Worm (Caenorhabditis elegans) whole organism, L1 larva: ENCODE results near the gene srh-250.

ENCODE experiments used
- C16A3.4 ChIP-seq: fragments of 150-350 bp; optimal IDR thresholded peaks from 2 replicates; lab custom pipeline; 2014; ENCODE audit warnings: missing biosample characterization, missing genetic modification characterization
- aha-1 ChIP-seq: fragments of 150-350 bp; optimal IDR thresholded peaks from 2 replicates; lab custom pipeline; 2014; ENCODE audit warnings: missing biosample characterization, missing genetic modification characterization
- alr-1 ChIP-seq: fragments of 200-800 bp; sonication (Bioruptor generic); optimal IDR thresholded peaks from 2 replicates; lab custom pipeline; 2018; ENCODE audit warnings: borderline replicate concordance, mild to moderate bottlenecking, missing genetic modification characterization, missing compliant biosample characterization
- blmp-1 ChIP-seq: fragments of 150-350 bp; optimal IDR thresholded peaks from 2 replicates; lab custom pipeline; 2014; ENCODE audit warnings: missing biosample characterization, missing genetic modification characterization
- ceh-8 ChIP-seq: fragments of 200-800 bp; sonication (Bioruptor generic); optimal IDR thresholded peaks from 2 replicates; lab custom pipeline; 2018; ENCODE audit warnings: mild to moderate bottlenecking, missing genetic modification characterization, moderate library complexity, missing compliant biosample characterization
- ceh-82 ChIP-seq, 3 experiments: fragments of 150-350 bp in 1 of 3; sonication (generic microtip) in 2 of 3; optimal IDR thresholded peaks; 2 replicates each; lab custom pipeline; 2014 to 2017; ENCODE audit warnings: missing biosample characterization in 3 of 3, missing genetic modification characterization in 3 of 3
- ceh-90 ChIP-seq: sonication (generic microtip); optimal IDR thresholded peaks from 2 replicates; lab custom pipeline; 2016; ENCODE audit warnings: missing genetic modification characterization, missing compliant biosample characterization
- efl-1 ChIP-seq, 4 experiments: fragments of 150-350 bp; optimal IDR thresholded peaks in 3 of 4; peaks in 1 of 4; 1 replicate in 1 of 4; 2 replicates in 3 of 4; lab custom pipeline; 2014; ENCODE audit warnings: missing biosample characterization in 2 of 4, missing genetic modification characterization in 2 of 4, missing genetic modification reagents in 2 of 4
- efl-3 ChIP-seq: fragments of 200-800 bp; sonication (Bioruptor generic); optimal IDR thresholded peaks from 2 replicates; lab custom pipeline; 2018; ENCODE audit warnings: mild to moderate bottlenecking, missing genetic modification characterization, missing compliant biosample characterization
- elt-2 ChIP-seq: sonication (generic microtip); optimal IDR thresholded peaks from 2 replicates; lab custom pipeline; 2016; ENCODE audit warnings: missing genetic modification characterization, mild to moderate bottlenecking, inconsistent platforms, missing compliant biosample characterization, missing genetic modification reagents
- ets-5 ChIP-seq: fragments of 200-800 bp; sonication (Bioruptor generic); IDR thresholded peaks from 2 replicates; pipeline ENCODE4 v1.3.6; 2022; ENCODE audit warnings: missing genetic modification characterization, missing compliant biosample characterization
- fkh-10 ChIP-seq: sonication (generic microtip); optimal IDR thresholded peaks from 2 replicates; lab custom pipeline; 2017; ENCODE audit warnings: missing biosample characterization, missing genetic modification reagents, missing genetic modification characterization
- grh-1 ChIP-seq: fragments of 200-800 bp; sonication (Bioruptor generic); IDR thresholded peaks from 2 replicates; pipeline ENCODE4 v1.3.6; 2022; ENCODE audit warnings: missing genetic modification reagents, missing genetic modification characterization, missing compliant biosample characterization
- hlh-17 ChIP-seq: fragments of 200-800 bp; sonication (Bioruptor generic); optimal IDR thresholded peaks from 2 replicates; lab custom pipeline; 2018; ENCODE audit warnings: missing genetic modification characterization, mild to moderate bottlenecking, missing compliant biosample characterization, moderate library complexity, borderline replicate concordance
- hlh-4 ChIP-seq: sonication (generic microtip); optimal IDR thresholded peaks from 2 replicates; lab custom pipeline; 2016; ENCODE audit warnings: mild to moderate bottlenecking, missing genetic modification characterization, missing compliant biosample characterization
- irx-1 ChIP-seq: sonication (generic microtip); optimal IDR thresholded peaks from 2 replicates; lab custom pipeline; 2016; ENCODE audit warnings: missing genetic modification characterization, missing compliant biosample characterization
- lin-14 ChIP-seq: fragments of 200-800 bp; sonication (Bioruptor generic); optimal IDR thresholded peaks from 2 replicates; lab custom pipeline; 2018; ENCODE audit warnings: mild to moderate bottlenecking, missing genetic modification characterization, moderate library complexity, missing compliant biosample characterization
- lin-35 ChIP-seq, 2 experiments: fragments of 150-350 bp; optimal IDR thresholded peaks; 2 replicates each; lab custom pipeline; 2014; ENCODE audit warnings: missing biosample characterization in 2 of 2, missing genetic modification characterization in 2 of 2, missing genetic modification reagents in 2 of 2
- lin-39 ChIP-seq: fragments of 150-350 bp; optimal IDR thresholded peaks from 2 replicates; lab custom pipeline; 2014; ENCODE audit warnings: missing biosample characterization, missing genetic modification reagents, missing genetic modification characterization
- mab-9 ChIP-seq: fragments of 200-800 bp; sonication (Bioruptor generic); IDR thresholded peaks from 2 replicates; pipeline ENCODE4 v1.3.6; 2022; ENCODE audit warnings: missing genetic modification reagents, missing genetic modification characterization, missing compliant biosample characterization
- mep-1 ChIP-seq: fragments of 150-350 bp; optimal IDR thresholded peaks from 2 replicates; lab custom pipeline; 2014; ENCODE audit warnings: missing biosample characterization, missing genetic modification characterization
- nhr-12 ChIP-seq: sonication (generic microtip); optimal IDR thresholded peaks from 2 replicates; lab custom pipeline; 2017; ENCODE audit warnings: missing biosample characterization, missing genetic modification characterization
- nhr-19 ChIP-seq: fragments of 200-800 bp; sonication (Bioruptor generic); conservative IDR thresholded peaks from 2 replicates; pipeline ENCODE4 v1.3.6; 2022; ENCODE audit warnings: missing genetic modification characterization, missing compliant biosample characterization
- nhr-20 ChIP-seq: sonication (generic microtip); optimal IDR thresholded peaks from 2 replicates; lab custom pipeline; 2016; ENCODE audit warnings: mild to moderate bottlenecking, missing genetic modification characterization, missing compliant biosample characterization
- nhr-28 ChIP-seq: fragments of 150-350 bp; optimal IDR thresholded peaks from 2 replicates; lab custom pipeline; 2014; ENCODE audit warnings: missing biosample characterization, missing genetic modification characterization
- nhr-47 ChIP-seq: sonication (generic microtip); optimal IDR thresholded peaks from 2 replicates; lab custom pipeline; 2016; ENCODE audit warnings: mild to moderate bottlenecking, missing genetic modification characterization, moderate library complexity, missing compliant biosample characterization
- nhr-71 ChIP-seq: sonication (generic microtip); optimal IDR thresholded peaks from 2 replicates; lab custom pipeline; 2016; ENCODE audit warnings: mild to moderate bottlenecking, missing genetic modification characterization, moderate library complexity, missing compliant biosample characterization
- nhr-77 ChIP-seq: fragments of 150-350 bp; optimal IDR thresholded peaks from 2 replicates; lab custom pipeline; 2014; ENCODE audit warnings: missing biosample characterization, missing genetic modification characterization
- nhr-84 ChIP-seq: sonication (generic microtip); optimal IDR thresholded peaks from 2 replicates; lab custom pipeline; 2017; ENCODE audit warnings: missing biosample characterization, missing genetic modification characterization
- nhr-90 ChIP-seq: sonication (generic microtip); optimal IDR thresholded peaks from 2 replicates; lab custom pipeline; 2016; ENCODE audit warnings: mild to moderate bottlenecking, missing genetic modification characterization, missing compliant biosample characterization; ENCODE audit not compliant: poor library complexity
- pag-3 ChIP-seq: sonication (generic microtip); optimal IDR thresholded peaks from 2 replicates; lab custom pipeline; 2017; ENCODE audit warnings: missing genetic modification characterization, mild to moderate bottlenecking, missing compliant biosample characterization, antibody characterized with exemption, borderline replicate concordance; ENCODE audit not compliant: insufficient read depth
- pax-3 ChIP-seq: fragments of 200-800 bp; sonication (Bioruptor generic); optimal IDR thresholded peaks from 2 replicates; lab custom pipeline; 2018; ENCODE audit warnings: mild to moderate bottlenecking, missing genetic modification characterization, moderate library complexity, missing compliant biosample characterization
- pqm-1 ChIP-seq: sonication (generic microtip); optimal IDR thresholded peaks from 3 replicates; lab custom pipeline; 2017; ENCODE audit warnings: missing biosample characterization, missing genetic modification characterization
- snu-23 ChIP-seq: sonication (generic microtip); optimal IDR thresholded peaks from 2 replicates; lab custom pipeline; 2016; ENCODE audit warnings: missing genetic modification characterization, missing compliant biosample characterization
- sptf-1 ChIP-seq: fragments of 150-350 bp; optimal IDR thresholded peaks from 2 replicates; lab custom pipeline; 2014; ENCODE audit warnings: missing biosample characterization, missing genetic modification characterization
- swsn-7 ChIP-seq: sonication (generic microtip); optimal IDR thresholded peaks from 2 replicates; lab custom pipeline; 2016; ENCODE audit warnings: missing genetic modification characterization, missing compliant biosample characterization
- unc-62 ChIP-seq: fragments of 150-350 bp; optimal IDR thresholded peaks from 2 replicates; lab custom pipeline; 2014; ENCODE audit warnings: missing biosample characterization, missing genetic modification reagents, missing genetic modification characterization
- unc-98 ChIP-seq: fragments of 200-800 bp; sonication (Bioruptor generic); IDR thresholded peaks from 2 replicates; pipeline ENCODE4 v1.3.6; 2022; ENCODE audit warnings: missing genetic modification characterization, missing compliant biosample characterization
- vab-15 ChIP-seq: sonication (generic microtip); optimal IDR thresholded peaks from 2 replicates; lab custom pipeline; 2017; ENCODE audit warnings: missing genotype, mild to moderate bottlenecking, missing genetic modification characterization, missing compliant biosample characterization
- xbp-1 ChIP-seq: sonication (generic microtip); optimal IDR thresholded peaks from 2 replicates; lab custom pipeline; 2016; ENCODE audit warnings: missing genetic modification characterization, missing compliant biosample characterization

The srh-250 gene

ce11 chrII:3911284-3911683, 32.9 kb downstream of the srh-250 start:
- TF ChIP-seq nhr-19 (GFP tag; lab: Robert Waterston, UW) (0 out of 2 replicates have a peak, but pooled peaks have one; percentile 16), C16A3.4 (peak; percentile 4), efl-3 (no peak), aha-1 (tag; lab: Kevin White, UChicago) (no peak), nhr-90 (tag; lab: Kevin White, UChicago) (peak; percentile 32), lin-14 (GFP tag; lab: Kevin White, UChicago) (peak; percentile 67), swsn-7 (no peak), efl-1 (optimal IDR thresholded peaks at IDR 0.05; lab: Kevin White, UChicago) (no peak), efl-1 (GFP tag; optimal IDR thresholded peaks at IDR 0.05 in 1 of 2; lab: Kevin White, UChicago) (peak in 1 of 2 experiments; percentile 44), ceh-82 (tag; optimal IDR thresholded peaks at IDR 0.05; lab: Kevin White, UChicago) (peak in 1 of 3 experiments; percentile 23), elt-2 (peak; percentile 85), ceh-8 (GFP tag; lab: Kevin White, UChicago) (no peak), grh-1 (GFP tag; lab: Robert Waterston, UW) (no peak), nhr-20 (tag; lab: Kevin White, UChicago) (peak; percentile 56), ceh-90 (tag; lab: Kevin White, UChicago) (no peak), blmp-1 (no peak), ets-5 (no peak), nhr-12 (tag; lab: Kevin White, UChicago) (no peak), mab-9 (GFP tag; lab: Robert Waterston, UW) (no peak), nhr-28 (tag; lab: Kevin White, UChicago) (no peak), nhr-71 (tag; lab: Kevin White, UChicago) (peak; percentile 20), hlh-4 (tag; lab: Kevin White, UChicago) (no peak), irx-1 (no peak), hlh-17 (GFP tag; lab: Kevin White, UChicago) (no peak), xbp-1 (no peak), nhr-77 (tag; lab: Kevin White, UChicago) (peak; percentile 21), lin-35 (GFP tag; optimal IDR thresholded peaks at IDR 0.05; lab: Kevin White, UChicago) (peak in 1 of 2 experiments; percentile 46), lin-39 (tag; lab: Kevin White, UChicago) (no peak), alr-1 (no peak), sptf-1 (tag; lab: Kevin White, UChicago) (no peak)
- TF ChIP-seq, all 84 proteins: peak for 11

ce11 chrII:3911716-3912115, 33.3 kb downstream of the srh-250 start, which contains the start of gene F53C3.1:
Gene F53C3.1 (plus strand): TSS chrII:3912016.
- TF ChIP-seq lin-14 (GFP tag; lab: Kevin White, UChicago), result no peak
- TF ChIP-seq lin-35 (GFP tag; optimal IDR thresholded peaks at IDR 0.05; lab: Kevin White, UChicago), result no peak
- no peak for TF ChIP-seq pqm-1 (tag; lab: Kevin White, UChicago)
- no peak for TF ChIP-seq blmp-1
- TF ChIP-seq unc-98 (GFP tag; lab: Robert Waterston, UW), result no peak

- no peak for TF ChIP-seq ceh-90 (tag; lab: Kevin White, UChicago)
- TF ChIP-seq nhr-84 (tag; lab: Kevin White, UChicago), result no peak
- no peak for TF ChIP-seq lin-35 (GFP tag; optimal IDR thresholded peaks at IDR 0.05; lab: Kevin White, UChicago)
- TF ChIP-seq snu-23 (GFP tag; lab: Kevin White, UChicago), result no peak
- no peak for TF ChIP-seq nhr-77 (tag; lab: Kevin White, UChicago)
- TF ChIP-seq fkh-10 (GFP tag; lab: Kevin White, UChicago), result no peak
- TF ChIP-seq nhr-47 (tag; lab: Kevin White, UChicago), result no peak
- TF ChIP-seq lin-39 (tag; lab: Kevin White, UChicago), result no peak
- no peak for TF ChIP-seq elt-2
- no peak for TF ChIP-seq pag-3 (tag; lab: Kevin White, UChicago)
- no peak for TF ChIP-seq hlh-17 (GFP tag; lab: Kevin White, UChicago)
- TF ChIP-seq xbp-1, result no peak
- no peak for TF ChIP-seq unc-62
- TF ChIP-seq mep-1 (tag; lab: Kevin White, UChicago), result no peak
- no peak for TF ChIP-seq pax-3 (tag; lab: Kevin White, UChicago)
- TF ChIP-seq blmp-1, result no peak
- TF ChIP-seq ceh-8 (GFP tag; lab: Kevin White, UChicago), result no peak
- TF ChIP-seq vab-15 (tag; lab: Kevin White, UChicago), result no peak
These were observed 35.2 kb downstream of the srh-250 start for ce11 chrII:3913673-3914072.
